Worm (Caenorhabditis elegans): Measurements from ENCODE around the gene F49E2.5.

F49E2.5 gene

ce11 chrX:9536008-9536407 lies 7.4 kb upstream of the F49E2.5 start (continued):
- TF ChIP-seq nhr-71 (tag; optimal IDR thresholded peaks at IDR 0.05) (peak; percentile 16), C04F5.9 (tag; optimal IDR thresholded peaks at IDR 0.05) (no peak), tlp-1 (tag; optimal IDR thresholded peaks at IDR 0.05) (no peak)

DNA sequence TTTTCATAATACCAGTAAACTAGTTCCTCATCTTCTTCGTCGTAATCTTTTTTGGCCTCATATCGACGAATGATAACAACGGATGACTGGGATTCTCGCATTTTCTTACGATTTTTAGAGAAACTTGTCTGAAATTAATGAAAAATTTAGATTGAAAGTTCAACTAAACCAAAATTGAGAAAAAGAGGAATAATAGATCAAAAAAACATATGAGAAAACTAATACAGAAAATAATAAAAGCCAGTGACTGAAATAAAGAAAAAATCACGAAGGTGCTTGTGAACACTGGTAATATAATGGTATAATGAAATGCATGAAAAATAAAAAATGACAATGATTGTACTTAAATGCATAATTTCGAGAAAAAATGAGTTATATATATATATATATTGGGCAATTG lies 6.8 kb upstream of the F49E2.5 start, which contains the start of gene C07B5.8:
C07B5.8 (minus strand) TSS at position 101 of the 400 bp plus-strand sequence.
- TF ChIP-seq lin-35 (GFP tag; optimal IDR thresholded peaks at IDR 0.05) (no peak), blmp-1 (tag; optimal IDR thresholded peaks at IDR 0.05) (no peak), C16A3.4 (tag; optimal IDR thresholded peaks at IDR 0.05) (no peak), nhr-20 (tag; optimal IDR thresholded peaks at IDR 0.05) (no peak)

DNA sequence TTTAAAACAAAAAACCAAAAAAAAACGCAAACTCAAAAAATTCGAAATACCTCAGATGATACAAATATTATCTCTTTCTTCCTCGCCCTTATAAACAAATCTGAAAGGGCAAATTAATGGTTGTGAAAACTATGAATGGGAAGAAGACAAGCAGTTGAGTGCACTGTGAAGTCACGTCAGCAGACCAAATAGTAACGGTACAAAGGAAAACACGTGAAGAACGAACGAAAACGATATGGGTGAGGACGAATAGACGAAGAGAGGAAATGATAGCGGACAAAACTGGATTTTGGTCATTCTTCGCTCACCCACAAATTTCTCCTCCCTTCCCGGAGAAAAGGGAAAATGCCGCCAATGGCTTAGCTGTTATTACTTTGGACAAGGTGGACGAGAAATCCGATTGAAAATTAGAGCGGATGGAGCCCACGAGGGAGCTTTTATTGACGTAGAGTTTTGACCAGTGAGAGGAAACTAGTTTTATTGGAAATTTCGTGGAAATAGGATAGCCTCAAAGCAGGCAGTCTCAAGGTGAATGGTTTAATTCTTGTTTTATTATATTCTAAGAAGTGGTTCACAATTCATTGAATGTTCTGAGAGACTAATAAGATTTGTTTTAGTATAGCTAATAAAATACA lies 5.8 kb upstream of the F49E2.5 start:
- TF ChIP-seq ceh-90 (tag; optimal IDR thresholded peaks at IDR 0.05), result no peak
- peak; percentile 69 for TF ChIP-seq nhr-20 (tag; optimal IDR thresholded peaks at IDR 0.05)
- TF ChIP-seq lin-35 (GFP tag; optimal IDR thresholded peaks at IDR 0.05), result peak in 1 of 2 experiments; percentile 38
- peak; percentile 96 for TF ChIP-seq blmp-1 (tag; optimal IDR thresholded peaks at IDR 0.05)
- peak; percentile 60 for TF ChIP-seq snu-23 (GFP tag; optimal IDR thresholded peaks at IDR 0.05)
- peak in 1 of 2 experiments; percentile 62 for TF ChIP-seq mdl-1 (tag; optimal IDR thresholded peaks at IDR 0.05)
- peak; percentile 62 for TF ChIP-seq fkh-8 (tag; optimal IDR thresholded peaks at IDR 0.05)
- TF ChIP-seq lsy-2 (tag; optimal IDR thresholded peaks at IDR 0.05), result peak in 1 of 2 experiments; percentile 1
- peak; percentile 1 for TF ChIP-seq rnt-1 (tag; optimal IDR thresholded peaks at IDR 0.05)
- TF ChIP-seq nhr-71 (tag; optimal IDR thresholded peaks at IDR 0.05), result peak; percentile 41
- peak; percentile 36 for TF ChIP-seq tbx-2 (tag; optimal IDR thresholded peaks at IDR 0.05)
- TF ChIP-seq lin-14 (GFP tag; optimal IDR thresholded peaks at IDR 0.05), result peak; percentile 49
- no peak for TF ChIP-seq C34B4.2 (tag; optimal IDR thresholded peaks at IDR 0.05)
- no peak for TF ChIP-seq swsn-7 (tag; optimal IDR thresholded peaks at IDR 0.05)
- 0 out of 2 replicates have a peak, but pooled peaks have one; percentile 17 for TF ChIP-seq nhr-19 (GFP tag; conservative IDR thresholded peaks at IDR 0.05)
- peak; percentile 39 for TF ChIP-seq grh-1 (GFP tag; IDR thresholded peaks at IDR 0.05)
- TF ChIP-seq nhr-47 (tag; optimal IDR thresholded peaks at IDR 0.05), result peak; percentile 37
- TF ChIP-seq nhr-85 (tag), result peak; percentile 90
- TF ChIP-seq elt-3 (tag; optimal IDR thresholded peaks at IDR 0.05), result peak in 5 of 6 experiments; percentile 26 to 91 (median 35)
- TF ChIP-seq F16B12.6 (tag; optimal IDR thresholded peaks at IDR 0.05), result no peak
- TF ChIP-seq nhr-90 (tag; optimal IDR thresholded peaks at IDR 0.05; ENCODE audit: poor library complexity), result peak; percentile 17
- TF ChIP-seq dsc-1 (tag; optimal IDR thresholded peaks at IDR 0.05), result peak; percentile 96
- TF ChIP-seq nhr-11 (tag; optimal IDR thresholded peaks at IDR 0.05), result no peak
- TF ChIP-seq mep-1 (tag; optimal IDR thresholded peaks at IDR 0.05), result peak; percentile 31
- TF ChIP-seq unc-30 (tag; optimal IDR thresholded peaks at IDR 0.05), result no peak
- TF ChIP-seq fkh-4 (tag; optimal IDR thresholded peaks at IDR 0.05; ENCODE audit: borderline replicate concordance), result peak; percentile 2
- TF ChIP-seq nhr-237 (tag; optimal IDR thresholded peaks at IDR 0.05), result no peak

- TF ChIP-seq efl-1 (optimal IDR thresholded peaks at IDR 0.05) (no peak), efl-1 (GFP tag; optimal IDR thresholded peaks at IDR 0.05 in 1 of 2) (peak in 1 of 2 experiments; percentile 69), ztf-11 (tag; optimal IDR thresholded peaks at IDR 0.05) (no peak), nhr-85 (tag) (peak; percentile 53), tlp-1 (tag; optimal IDR thresholded peaks at IDR 0.05) (peak; percentile 38), elt-2 (tag; optimal IDR thresholded peaks at IDR 0.05) (peak; percentile 75), unc-62 (GFP tag; optimal IDR thresholded peaks at IDR 0.05) (no peak), lin-14 (GFP tag; optimal IDR thresholded peaks at IDR 0.05) (peak; percentile 13), xbp-1 (tag; optimal IDR thresholded peaks at IDR 0.05) (no peak), nhr-11 (tag; optimal IDR thresholded peaks at IDR 0.05) (no peak)
Observed at ce11 chrX:9539294-9540030, 4.0 kb upstream of the F49E2.5 start, which contains the start of gene nuc-1. TSS of gene nuc-1 (plus strand) at chrX:9539905.
